Worm (Caenorhabditis elegans) whole organism, L4 larva: ENCODE measurements around the gene Y54G2A.44.

Source experiments
- ama-1 ChIP-seq: fragments of 150-350 bp; optimal IDR thresholded peaks from 2 replicates; lab custom pipeline; 2014; ENCODE audit warnings: inconsistent platforms, mixed read lengths
- attf-4 ChIP-seq: sonication (generic microtip); optimal IDR thresholded peaks from 3 replicates; lab custom pipeline; 2017; ENCODE audit warnings: missing biosample characterization, missing genetic modification characterization
- ceh-82 ChIP-seq: sonication (generic microtip); optimal IDR thresholded peaks from 2 replicates; lab custom pipeline; 2017; ENCODE audit warnings: missing biosample characterization, missing genetic modification characterization
- madf-5 ChIP-seq, 2 experiments: fragments of 200-800 bp; sonication (Bioruptor generic); IDR thresholded peaks; 2 replicates each; pipeline ENCODE4 v1.3.6; 2022; ENCODE audit warnings: missing compliant biosample characterization in 2 of 2, missing genetic modification characterization in 2 of 2
- nhr-28 ChIP-seq: fragments of 150-350 bp; optimal IDR thresholded peaks from 2 replicates; lab custom pipeline; 2014; ENCODE audit warnings: missing biosample characterization, missing genetic modification characterization
- pqm-1 ChIP-seq: sonication (generic microtip); optimal IDR thresholded peaks from 2 replicates; lab custom pipeline; 2017; ENCODE audit warnings: missing biosample characterization, missing genetic modification characterization
- snpc-4 ChIP-seq: fragments of 150-350 bp; optimal IDR thresholded peaks from 2 replicates; lab custom pipeline; 2014; ENCODE audit warnings: missing biosample characterization, missing genetic modification characterization
- spr-3 ChIP-seq: fragments of 200-800 bp; sonication (Bioruptor generic); optimal IDR thresholded peaks from 2 replicates; lab custom pipeline; 2018; ENCODE audit warnings: mild to moderate bottlenecking, missing genetic modification characterization, missing compliant biosample characterization
- unc-62 ChIP-seq, 3 experiments: fragments of 150-350 bp in 1 of 3; sonication (generic microtip); optimal IDR thresholded peaks in 2 of 3; peaks in 1 of 3; 1 replicate in 1 of 3; 2 replicates in 2 of 3; lab custom pipeline; 2014 to 2017; ENCODE audit warnings: missing biosample characterization in 3 of 3, missing genetic modification characterization in 3 of 3, missing genetic modification reagents in 3 of 3, missing genotype in 1 of 3

DNA sequence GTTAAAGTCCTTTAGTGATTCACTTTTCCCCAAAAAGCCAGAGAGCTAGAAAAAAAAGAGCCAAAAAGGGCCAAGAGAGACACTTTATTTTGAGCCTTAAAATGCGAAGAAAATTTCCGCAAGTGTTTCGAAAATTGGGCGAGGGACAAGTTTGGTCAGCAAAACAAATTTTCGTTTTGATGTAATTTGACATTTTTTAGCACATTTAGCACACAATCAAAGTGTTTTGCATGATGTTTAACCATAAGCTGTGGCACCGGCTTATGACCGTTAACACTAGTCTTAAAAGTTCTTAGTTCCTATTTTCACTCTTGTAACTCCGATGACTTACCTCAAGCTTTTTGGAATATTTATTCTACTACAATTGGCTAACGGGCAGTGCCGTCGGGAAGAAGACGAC lies 18.8 kb downstream of the Y54G2A.44 start, which contains the start of gene Y54G2A.37:
- TF ChIP-seq madf-5 (GFP tag; IDR thresholded peaks at IDR 0.05; lab: Robert Waterston, UW) (no peak), nhr-28 (tag; lab: Kevin White, UChicago) (no peak), snpc-4 (no peak), pqm-1 (tag; lab: Kevin White, UChicago) (no peak), unc-62 (GFP tag; optimal IDR thresholded peaks at IDR 0.05 in 1 of 2; lab: Kevin White, UChicago) (no peak), unc-62 (tag; optimal IDR thresholded peaks at IDR 0.05; lab: Kevin White, UChicago) (no peak), spr-3 (no peak), ama-1 (lab: Kevin White, UChicago) (no peak), ceh-82 (tag; lab: Kevin White, UChicago) (no peak), attf-4 (tag; lab: Kevin White, UChicago) (no peak)
